Worm (Caenorhabditis elegans) whole organism, L2 larva: Measurements from ENCODE around the gene srbc-31.

Experiments used
- F13H6.1 ChIP-seq: sonication (generic microtip); optimal IDR thresholded peaks from 2 replicates; lab custom pipeline; 2016; ENCODE audit warnings: missing genetic modification characterization, missing compliant biosample characterization
- blmp-1 ChIP-seq: sonication (generic microtip); optimal IDR thresholded peaks from 2 replicates; lab custom pipeline; 2017; ENCODE audit warnings: missing genetic modification characterization, mild to moderate bottlenecking, missing compliant biosample characterization, antibody characterized with exemption, moderate library complexity; ENCODE audit not compliant: insufficient read depth
- ceh-16 ChIP-seq: fragments of 150-350 bp; optimal IDR thresholded peaks from 2 replicates; lab custom pipeline; 2014; ENCODE audit warnings: missing biosample characterization, missing genetic modification characterization
- dmd-4 ChIP-seq: sonication (generic microtip); optimal IDR thresholded peaks from 2 replicates; lab custom pipeline; 2017; ENCODE audit warnings: missing biosample characterization, missing genetic modification characterization
- egl-27 ChIP-seq: sonication (generic microtip); optimal IDR thresholded peaks from 3 replicates; lab custom pipeline; 2017; ENCODE audit warnings: missing biosample characterization, missing genetic modification reagents, missing genetic modification characterization
- lin-39 ChIP-seq: fragments of 150-350 bp; optimal IDR thresholded peaks from 2 replicates; lab custom pipeline; 2014; ENCODE audit warnings: missing biosample characterization, missing genetic modification reagents, missing genetic modification characterization
- lsy-2 ChIP-seq, 2 experiments: fragments of 150-350 bp in 1 of 2; sonication (generic microtip) in 1 of 2; optimal IDR thresholded peaks; 2 replicates each; lab custom pipeline; 2014 to 2017; ENCODE audit warnings: missing biosample characterization in 2 of 2, missing genetic modification characterization in 2 of 2
- nhr-12 ChIP-seq: fragments of 150-350 bp; optimal IDR thresholded peaks from 2 replicates; lab custom pipeline; 2014; ENCODE audit warnings: missing biosample characterization, missing genetic modification characterization
- nhr-129 ChIP-seq: fragments of 150-350 bp; optimal IDR thresholded peaks from 2 replicates; lab custom pipeline; 2014; ENCODE audit warnings: missing biosample characterization, missing genetic modification characterization
- nhr-25 ChIP-seq: fragments of 150-350 bp; sonication (generic microtip); optimal IDR thresholded peaks from 3 replicates; lab custom pipeline; 2014; ENCODE audit warnings: missing biosample characterization, missing genetic modification characterization
- nhr-6 ChIP-seq: fragments of 150-350 bp; optimal IDR thresholded peaks from 2 replicates; lab custom pipeline; 2014; ENCODE audit warnings: missing biosample characterization, missing genetic modification characterization

The srbc-31 gene

DNA sequence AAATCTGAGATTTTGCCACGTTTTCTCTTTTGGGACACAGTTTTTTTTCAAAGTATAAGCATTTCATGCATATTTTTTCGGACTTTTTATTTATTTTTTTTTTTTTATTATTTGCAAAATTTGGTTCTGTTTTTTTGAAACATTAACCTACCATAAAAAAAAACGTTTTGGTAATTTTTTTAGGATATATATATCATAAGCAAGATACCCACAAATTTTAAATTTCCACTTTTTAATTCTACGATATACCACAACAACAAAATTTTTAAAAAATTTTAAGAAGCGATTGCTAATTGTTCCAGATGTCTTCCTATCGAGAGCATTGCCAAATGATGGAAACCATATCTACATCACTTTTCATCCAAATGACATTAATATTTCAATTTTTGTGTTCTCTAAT is 48.7 kb downstream of the srbc-31 start, which contains the start of gene srab-20:
Gene srab-20 (plus strand): TSS at position 301 of the 400 bp plus-strand sequence.
- TF ChIP-seq F13H6.1 (tag; lab: Kevin White, UChicago) (no peak), lsy-2 (tag; optimal IDR thresholded peaks at IDR 0.05; lab: Kevin White, UChicago) (no peak), nhr-25 (tag; lab: Kevin White, UChicago) (no peak), dmd-4 (tag; lab: Kevin White, UChicago) (no peak), lin-39 (tag; lab: Kevin White, UChicago) (no peak), egl-27 (tag; lab: Kevin White, UChicago) (no peak), ceh-16 (tag; lab: Kevin White, UChicago) (no peak), nhr-6 (tag; lab: Kevin White, UChicago) (no peak), blmp-1 (tag; lab: Kevin White, UChicago) (no peak), nhr-129 (tag; lab: Kevin White, UChicago) (no peak), nhr-12 (tag; lab: Kevin White, UChicago) (no peak)
